Fruit fly (Drosophila melanogaster) whole organism, wandering third instar larva: ENCODE measurements around the gene sdk.

Experiments
- Abd-B ChIP-seq: fragments of >200 bp; optimal IDR thresholded peaks from 2 replicates; lab custom pipeline; 2017; ENCODE audit warnings: missing biosample characterization, missing genetic modification characterization
- CG32264 ChIP-seq: fragments of 200-800 bp; sonication (Bioruptor generic); optimal IDR thresholded peaks from 2 replicates; lab custom pipeline; 2016; ENCODE audit warnings: missing biosample characterization, missing genetic modification characterization
- CG9705 ChIP-seq: fragments of 200-800 bp; sonication (Bioruptor generic); optimal IDR thresholded peaks from 2 replicates; lab custom pipeline; 2018; ENCODE audit warnings: missing biosample characterization, mild to moderate bottlenecking, missing genetic modification characterization
- CrebA ChIP-seq: fragments of 200-800 bp; sonication (Bioruptor generic); optimal IDR thresholded peaks from 2 replicates; lab custom pipeline; 2016; ENCODE audit warnings: missing biosample characterization, mild to moderate bottlenecking, missing genetic modification characterization, borderline replicate concordance
- Dfd ChIP-seq: fragments of >200 bp; optimal IDR thresholded peaks from 2 replicates; lab custom pipeline; 2017; ENCODE audit warnings: missing biosample characterization, missing genetic modification characterization
- Dif ChIP-seq: fragments of 200-275, 200-300 bp; sonication (Bioruptor generic); optimal IDR thresholded peaks from 2 replicates; lab custom pipeline; 2018; ENCODE audit warnings: missing biosample characterization, missing genetic modification characterization; ENCODE audit not compliant: partially characterized antibody
- GATAd ChIP-seq: sonication (Bioruptor generic); optimal IDR thresholded peaks from 2 replicates; lab custom pipeline; 2016; ENCODE audit warnings: missing biosample characterization, missing genetic modification characterization
- HLH106 ChIP-seq: fragments of 200-800 bp; optimal IDR thresholded peaks from 3 replicates; lab custom pipeline; 2019; ENCODE audit warnings: missing biosample characterization, mild to moderate bottlenecking, missing genetic modification characterization, moderate library complexity
- Hnf4 ChIP-seq: fragments of 200-800 bp; sonication (Bioruptor generic); optimal IDR thresholded peaks from 2 replicates; lab custom pipeline; 2016; ENCODE audit warnings: missing biosample characterization, mild to moderate bottlenecking, missing genetic modification characterization
- Hr78 ChIP-seq: fragments of >200 bp; optimal IDR thresholded peaks from 2 replicates; lab custom pipeline; 2017; ENCODE audit warnings: missing biosample characterization, missing genetic modification characterization
- Hr83 ChIP-seq: fragments of 200-300 bp; sonication (Bioruptor generic); optimal IDR thresholded peaks from 2 replicates; lab custom pipeline; 2016; ENCODE audit warnings: missing biosample characterization, mild to moderate bottlenecking, missing genetic modification characterization, moderate library complexity; ENCODE audit not compliant: poor library complexity, severe bottlenecking
- Jra ChIP-seq: sonication (Bioruptor generic); optimal IDR thresholded peaks from 2 replicates; lab custom pipeline; 2016; ENCODE audit warnings: missing biosample characterization, missing genetic modification characterization
- Mio ChIP-seq: sonication (Bioruptor generic); optimal IDR thresholded peaks from 2 replicates; lab custom pipeline; 2016; ENCODE audit warnings: missing biosample characterization, missing genetic modification characterization
- Myc ChIP-seq: fragments of >200 bp; optimal IDR thresholded peaks from 2 replicates; lab custom pipeline; 2017
- N ChIP-seq: fragments of >200 bp; optimal IDR thresholded peaks from 2 replicates; lab custom pipeline; 2018; ENCODE audit warnings: missing biosample characterization, missing external identifiers, missing genetic modification characterization
- OdsH ChIP-seq: fragments of 200-800 bp; sonication (Bioruptor generic); optimal IDR thresholded peaks from 2 replicates; lab custom pipeline; 2016; ENCODE audit warnings: missing biosample characterization, mild to moderate bottlenecking, missing genetic modification characterization
- Rel ChIP-seq, 2 experiments: fragments of 200-800 bp; sonication (Bioruptor generic) in 1 of 2; optimal IDR thresholded peaks; 2 replicates in 1 of 2; 3 replicates in 1 of 2; lab custom pipeline; 2016 to 2019; ENCODE audit warnings: mild to moderate bottlenecking in 2 of 2, missing biosample characterization in 2 of 2, missing genetic modification characterization in 2 of 2, moderate library complexity in 1 of 2
- Sp1 ChIP-seq: fragments of 200-800 bp; sonication (Bioruptor generic); optimal IDR thresholded peaks from 3 replicates; lab custom pipeline; 2019; ENCODE audit warnings: missing biosample characterization, mild to moderate bottlenecking, missing genetic modification characterization, moderate library complexity
- Vsx2 ChIP-seq: fragments of 200-300, 225-300 bp; sonication (Bioruptor generic); optimal IDR thresholded peaks from 2 replicates; lab custom pipeline; 2018; ENCODE audit warnings: missing biosample characterization, missing genetic modification characterization; ENCODE audit not compliant: partially characterized antibody
- br ChIP-seq: fragments of 200-800 bp; sonication (Bioruptor generic); optimal IDR thresholded peaks from 2 replicates; lab custom pipeline; 2016; ENCODE audit warnings: missing biosample characterization, missing genetic modification characterization
- brk ChIP-seq: fragments of 200-800 bp; sonication (Bioruptor generic); optimal IDR thresholded peaks from 2 replicates; lab custom pipeline; 2016; ENCODE audit warnings: missing biosample characterization, mild to moderate bottlenecking, missing genetic modification characterization
- dl ChIP-seq, 2 experiments: fragments of 175-275, 200-275 bp in 1 of 2; fragments of 200-275 bp in 1 of 2; sonication (Bioruptor generic); optimal IDR thresholded peaks; lab custom pipeline; 2018; ENCODE audit warnings: mild to moderate bottlenecking in 2 of 2, missing biosample characterization in 2 of 2, missing genetic modification characterization in 2 of 2, moderate library complexity in 2 of 2; ENCODE audit not compliant: partially characterized antibody in 2 of 2, insufficient read depth in 1 of 2
- dmrt93B ChIP-seq: fragments of 200-800 bp; sonication (Bioruptor generic); optimal IDR thresholded peaks from 2 replicates; lab custom pipeline; 2018; ENCODE audit warnings: missing biosample characterization, mild to moderate bottlenecking, missing genetic modification characterization
- dsf ChIP-seq: sonication (Bioruptor generic); optimal IDR thresholded peaks from 2 replicates; lab custom pipeline; 2016; ENCODE audit warnings: missing biosample characterization, missing genetic modification characterization, borderline replicate concordance
- ey ChIP-seq: fragments of 200-800 bp; sonication (Bioruptor generic); optimal IDR thresholded peaks from 2 replicates; lab custom pipeline; 2016; ENCODE audit warnings: missing biosample characterization, missing genetic modification characterization
- foxo ChIP-seq, 2 experiments: fragments of 200-800 bp; sonication (Bioruptor generic); optimal IDR thresholded peaks; 2 replicates in 1 of 2; 3 replicates in 1 of 2; lab custom pipeline; 2016 to 2017; ENCODE audit warnings: missing biosample characterization in 2 of 2, missing genetic modification characterization in 2 of 2
- fru ChIP-seq: fragments of 200-800 bp; sonication (Bioruptor generic); optimal IDR thresholded peaks from 3 replicates; lab custom pipeline; 2016; ENCODE audit warnings: missing biosample characterization, mild to moderate bottlenecking, missing genetic modification characterization
- h ChIP-seq: fragments of 200-800 bp; sonication (Bioruptor generic); optimal IDR thresholded peaks from 3 replicates; lab custom pipeline; 2016; ENCODE audit warnings: missing biosample characterization, mild to moderate bottlenecking, missing genetic modification characterization
- jim ChIP-seq: fragments of 175-275, 200-325 bp; sonication (Bioruptor generic); optimal IDR thresholded peaks from 2 replicates; lab custom pipeline; 2016; ENCODE audit warnings: missing biosample characterization, mild to moderate bottlenecking, missing genetic modification characterization
- lola ChIP-seq: fragments of >200 bp; optimal IDR thresholded peaks from 2 replicates; lab custom pipeline; 2017; ENCODE audit warnings: missing biosample characterization, missing genetic modification characterization
- pan ChIP-seq: fragments of >200 bp; optimal IDR thresholded peaks from 2 replicates; lab custom pipeline; 2017
- psq ChIP-seq: fragments of 200-800 bp; sonication (Bioruptor generic); optimal IDR thresholded peaks from 3 replicates; lab custom pipeline; 2017; ENCODE audit warnings: missing biosample characterization, mild to moderate bottlenecking, missing genetic modification characterization, moderate library complexity
- rgr ChIP-seq: fragments of 200-800 bp; sonication (Bioruptor generic); optimal IDR thresholded peaks from 3 replicates; lab custom pipeline; 2016; ENCODE audit warnings: missing biosample characterization, mild to moderate bottlenecking, missing genetic modification characterization
- sage ChIP-seq: fragments of 200-800 bp; sonication (Bioruptor generic); optimal IDR thresholded peaks from 2 replicates; lab custom pipeline; 2016; ENCODE audit warnings: missing biosample characterization, mild to moderate bottlenecking, missing genetic modification characterization
- sv ChIP-seq: fragments of 200-800 bp; sonication (Bioruptor generic); optimal IDR thresholded peaks from 3 replicates; lab custom pipeline; 2016; ENCODE audit warnings: missing biosample characterization, missing genetic modification characterization
- tai ChIP-seq: sonication (Bioruptor generic); optimal IDR thresholded peaks from 2 replicates; lab custom pipeline; 2016; ENCODE audit warnings: missing biosample characterization, missing genetic modification characterization
- usp ChIP-seq: fragments of >200 bp; optimal IDR thresholded peaks from 2 replicates; lab custom pipeline; 2017; ENCODE audit warnings: missing biosample characterization, missing genetic modification characterization
- woc ChIP-seq: sonication (Bioruptor generic); optimal IDR thresholded peaks from 2 replicates; lab custom pipeline; 2016; ENCODE audit warnings: missing biosample characterization, mild to moderate bottlenecking, missing genetic modification characterization

sdk gene

dm6 chrX:790039-790597 is 103.5 kb downstream of the sdk start, which contains the start of gene CG13360:
TSS of gene CG13360 (minus strand) at chrX:790089.
- TF ChIP-seq CrebA (GFP tag; lab: Kevin White, UChicago) (no peak), Dfd (GFP tag; lab: Kevin White, UChicago) (no peak), tai (GFP tag; lab: Kevin White, UChicago) (no peak), lola (GFP tag; lab: Kevin White, UChicago) (no peak), GATAd (no peak), dmrt93B (peak; percentile 7), foxo (GFP tag; optimal IDR thresholded peaks at IDR 0.05; lab: Kevin White, UChicago) (peak in 1 of 2 experiments; percentile 51), Sp1 (GFP tag; lab: Kevin White, UChicago) (peak; percentile 14), h (GFP tag; lab: Kevin White, UChicago) (peak; percentile 51), OdsH (GFP tag; lab: Kevin White, UChicago) (peak; percentile 44), HLH106 (tag; lab: Kevin White, UChicago) (peak; percentile 56), Abd-B (no peak), Hnf4 (GFP tag; lab: Kevin White, UChicago) (no peak), Mio (no peak), Hr83 (GFP tag; lab: Kevin White, UChicago) (no peak), pan (lab: Kevin White, UChicago) (no peak), N (GFP tag; lab: Kevin White, UChicago) (no peak), CG32264 (GFP tag; lab: Kevin White, UChicago) (no peak), brk (no peak), CG9705 (GFP tag; lab: Kevin White, UChicago) (no peak), Hr78 (GFP tag; lab: Kevin White, UChicago) (no peak), fru (GFP tag; lab: Kevin White, UChicago) (peak; percentile 70), woc (GFP tag; lab: Kevin White, UChicago) (no peak), br (GFP tag; lab: Kevin White, UChicago) (peak; percentile 64), Rel (GFP tag; optimal IDR thresholded peaks at IDR 0.05; lab: Kevin White, UChicago) (no peak), Rel (tag; optimal IDR thresholded peaks at IDR 0.05; lab: Kevin White, UChicago) (no peak), usp (GFP tag; lab: Kevin White, UChicago) (no peak), Myc (lab: Kevin White, UChicago) (no peak), Dif (GFP tag; lab: Kevin White, UChicago) (no peak), sv (GFP tag; lab: Kevin White, UChicago) (no peak), Jra (GFP tag; lab: Kevin White, UChicago) (no peak), rgr (peak; percentile 40), ey (GFP tag; lab: Kevin White, UChicago) (peak; percentile 56), jim (GFP tag; lab: Kevin White, UChicago) (no peak), psq (GFP tag; lab: Kevin White, UChicago) (peak; percentile 15), dl (GFP tag; optimal IDR thresholded peaks at IDR 0.05; lab: Kevin White, UChicago; ENCODE audit: insufficient read depth in 1 of 2, partially characterized antibody in 2 of 2) (no peak), sage (no peak), dsf (GFP tag; lab: Kevin White, UChicago) (no peak), Vsx2 (no peak)

DNA sequence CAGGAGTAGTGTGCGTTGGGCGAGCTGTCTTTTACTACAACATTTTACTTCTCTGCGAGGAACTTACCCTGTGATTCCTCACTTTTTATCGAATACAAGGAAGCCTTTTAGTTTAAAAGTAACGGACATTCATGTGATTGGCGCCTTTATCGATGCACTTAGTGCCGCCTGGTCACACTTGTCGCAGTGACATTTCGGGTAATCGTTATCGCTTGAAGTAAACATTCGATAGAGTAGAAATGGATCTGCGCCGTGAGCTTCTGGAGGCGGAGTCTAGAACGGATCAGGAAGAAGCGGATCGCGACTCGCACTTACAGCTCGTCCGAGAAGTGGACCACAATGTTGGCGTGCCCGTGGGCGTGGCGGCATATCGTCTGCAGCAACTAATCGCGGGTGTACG is 106.3 kb downstream of the sdk start, which contains the start of gene CG16989:
Gene CG16989 (plus strand): TSS at position 225 of the 400 bp plus-strand sequence.
- TF ChIP-seq dsf (GFP tag; lab: Kevin White, UChicago), result no peak
- no peak for TF ChIP-seq OdsH (GFP tag; lab: Kevin White, UChicago)
- no peak for TF ChIP-seq woc (GFP tag; lab: Kevin White, UChicago)
- TF ChIP-seq CG32264 (GFP tag; lab: Kevin White, UChicago), result no peak
- TF ChIP-seq brk, result no peak
- TF ChIP-seq foxo (GFP tag; optimal IDR thresholded peaks at IDR 0.05; lab: Kevin White, UChicago), result no peak
- TF ChIP-seq Hnf4 (GFP tag; lab: Kevin White, UChicago), result no peak
- TF ChIP-seq lola (GFP tag; lab: Kevin White, UChicago), result no peak
- TF ChIP-seq Abd-B, result no peak
- no peak for TF ChIP-seq Rel (GFP tag; optimal IDR thresholded peaks at IDR 0.05; lab: Kevin White, UChicago)
- no peak for TF ChIP-seq Rel (tag; optimal IDR thresholded peaks at IDR 0.05; lab: Kevin White, UChicago)
- TF ChIP-seq Sp1 (GFP tag; lab: Kevin White, UChicago), result no peak
- TF ChIP-seq ey (GFP tag; lab: Kevin White, UChicago), result no peak
